Worm (Caenorhabditis elegans) whole organism, midembryonic: ENCODE results near the gene ZK666.14.

Experiments used
- med-1 ChIP-seq: sonication (generic microtip); optimal IDR thresholded peaks from 2 replicates; lab custom pipeline; 2017; ENCODE audit warnings: missing genetic modification characterization, mild to moderate bottlenecking, missing compliant biosample characterization, antibody characterized with exemption, missing genetic modification reagents; ENCODE audit not compliant: insufficient read depth
- ztf-29 ChIP-seq: fragments of 200-800 bp; sonication (Bioruptor generic); IDR thresholded peaks from 2 replicates; pipeline ENCODE4 v1.3.6; 2022; ENCODE audit warnings: missing genetic modification reagents, missing genetic modification characterization, missing compliant biosample characterization

ce11 chrII:10504729-10505128 is 10.2 kb downstream of the ZK666.14 start:
- TF ChIP-seq ztf-29 (GFP tag; lab: Robert Waterston, UW) (no peak), med-1 (GFP tag; lab: Kevin White, UChicago) (no peak)
